Worm (Caenorhabditis elegans) whole organism, L1 larva: Measurements from ENCODE around the gene T02H6.3.

Experiments
- C04F5.9 ChIP-seq: sonication (generic microtip); optimal IDR thresholded peaks from 2 replicates; lab custom pipeline; 2016; ENCODE audit warnings: missing genetic modification characterization, missing compliant biosample characterization
- C16A3.4 ChIP-seq: fragments of 150-350 bp; optimal IDR thresholded peaks from 2 replicates; lab custom pipeline; 2014; ENCODE audit warnings: missing biosample characterization, missing genetic modification characterization
- ama-1 ChIP-seq: fragments of 150-350 bp; optimal IDR thresholded peaks from 2 replicates; lab custom pipeline; 2014
- blmp-1 ChIP-seq: fragments of 150-350 bp; optimal IDR thresholded peaks from 2 replicates; lab custom pipeline; 2014; ENCODE audit warnings: missing biosample characterization, missing genetic modification characterization
- ceh-8 ChIP-seq: fragments of 200-800 bp; sonication (Bioruptor generic); optimal IDR thresholded peaks from 2 replicates; lab custom pipeline; 2018; ENCODE audit warnings: mild to moderate bottlenecking, missing genetic modification characterization, moderate library complexity, missing compliant biosample characterization
- ceh-90 ChIP-seq: sonication (generic microtip); optimal IDR thresholded peaks from 2 replicates; lab custom pipeline; 2016; ENCODE audit warnings: missing genetic modification characterization, missing compliant biosample characterization
- dpl-1 ChIP-seq, 3 experiments: fragments of 150-350 bp in 2 of 3; sonication (generic microtip) in 1 of 3; optimal IDR thresholded peaks; 2 replicates each; lab custom pipeline; 2014 to 2017; ENCODE audit warnings: missing biosample characterization in 3 of 3, missing genetic modification characterization in 3 of 3, missing genetic modification reagents in 3 of 3
- dsc-1 ChIP-seq: sonication (generic microtip); optimal IDR thresholded peaks from 2 replicates; lab custom pipeline; 2016; ENCODE audit warnings: mild to moderate bottlenecking, missing genetic modification characterization, missing compliant biosample characterization
- efl-1 ChIP-seq, 4 experiments: fragments of 150-350 bp; optimal IDR thresholded peaks in 3 of 4; peaks in 1 of 4; 1 replicate in 1 of 4; 2 replicates in 3 of 4; lab custom pipeline; 2014; ENCODE audit warnings: missing biosample characterization in 2 of 4, missing genetic modification characterization in 2 of 4, missing genetic modification reagents in 2 of 4
- elt-2 ChIP-seq: sonication (generic microtip); optimal IDR thresholded peaks from 2 replicates; lab custom pipeline; 2016; ENCODE audit warnings: missing genetic modification characterization, mild to moderate bottlenecking, inconsistent platforms, missing compliant biosample characterization, missing genetic modification reagents
- fkh-10 ChIP-seq: sonication (generic microtip); optimal IDR thresholded peaks from 2 replicates; lab custom pipeline; 2017; ENCODE audit warnings: missing biosample characterization, missing genetic modification reagents, missing genetic modification characterization
- fkh-4 ChIP-seq: sonication (generic microtip); optimal IDR thresholded peaks from 2 replicates; lab custom pipeline; 2016; ENCODE audit warnings: missing compliant biosample characterization, missing genetic modification characterization, borderline replicate concordance
- grh-1 ChIP-seq: fragments of 200-800 bp; sonication (Bioruptor generic); IDR thresholded peaks from 2 replicates; pipeline ENCODE4 v1.3.6; 2022; ENCODE audit warnings: missing genetic modification reagents, missing genetic modification characterization, missing compliant biosample characterization
- hpl-2 ChIP-seq: fragments of 150-350 bp; optimal IDR thresholded peaks from 2 replicates; lab custom pipeline; 2014; ENCODE audit warnings: missing biosample characterization, missing genetic modification reagents, missing genetic modification characterization
- irx-1 ChIP-seq: sonication (generic microtip); optimal IDR thresholded peaks from 2 replicates; lab custom pipeline; 2016; ENCODE audit warnings: missing genetic modification characterization, missing compliant biosample characterization
- lin-13 ChIP-seq: fragments of 150-350 bp; optimal IDR thresholded peaks from 2 replicates; lab custom pipeline; 2014; ENCODE audit warnings: missing biosample characterization, missing genetic modification reagents, missing genetic modification characterization
- lin-14 ChIP-seq: fragments of 200-800 bp; sonication (Bioruptor generic); optimal IDR thresholded peaks from 2 replicates; lab custom pipeline; 2018; ENCODE audit warnings: mild to moderate bottlenecking, missing genetic modification characterization, moderate library complexity, missing compliant biosample characterization
- lin-15B ChIP-seq: fragments of 150-350 bp; sonication (generic microtip); optimal IDR thresholded peaks from 3 replicates; lab custom pipeline; 2014; ENCODE audit warnings: missing biosample characterization, missing genetic modification characterization
- lin-35 ChIP-seq, 2 experiments: fragments of 150-350 bp; optimal IDR thresholded peaks; 2 replicates each; lab custom pipeline; 2014; ENCODE audit warnings: missing biosample characterization in 2 of 2, missing genetic modification characterization in 2 of 2, missing genetic modification reagents in 2 of 2
- lsy-2 ChIP-seq, 2 experiments: fragments of 150-350 bp; optimal IDR thresholded peaks; 2 replicates each; lab custom pipeline; 2014; ENCODE audit warnings: missing biosample characterization in 2 of 2, missing genetic modification characterization in 2 of 2
- mab-9 ChIP-seq: fragments of 200-800 bp; sonication (Bioruptor generic); IDR thresholded peaks from 2 replicates; pipeline ENCODE4 v1.3.6; 2022; ENCODE audit warnings: missing genetic modification reagents, missing genetic modification characterization, missing compliant biosample characterization
- nhr-11 ChIP-seq: fragments of 150-350 bp; optimal IDR thresholded peaks from 2 replicates; lab custom pipeline; 2014; ENCODE audit warnings: missing biosample characterization, missing genetic modification characterization
- nhr-19 ChIP-seq: fragments of 200-800 bp; sonication (Bioruptor generic); conservative IDR thresholded peaks from 2 replicates; pipeline ENCODE4 v1.3.6; 2022; ENCODE audit warnings: missing genetic modification characterization, missing compliant biosample characterization
- nhr-20 ChIP-seq: sonication (generic microtip); optimal IDR thresholded peaks from 2 replicates; lab custom pipeline; 2016; ENCODE audit warnings: mild to moderate bottlenecking, missing genetic modification characterization, missing compliant biosample characterization
- nhr-47 ChIP-seq: sonication (generic microtip); optimal IDR thresholded peaks from 2 replicates; lab custom pipeline; 2016; ENCODE audit warnings: mild to moderate bottlenecking, missing genetic modification characterization, moderate library complexity, missing compliant biosample characterization
- nhr-71 ChIP-seq: sonication (generic microtip); optimal IDR thresholded peaks from 2 replicates; lab custom pipeline; 2016; ENCODE audit warnings: mild to moderate bottlenecking, missing genetic modification characterization, moderate library complexity, missing compliant biosample characterization
- nhr-77 ChIP-seq: fragments of 150-350 bp; optimal IDR thresholded peaks from 2 replicates; lab custom pipeline; 2014; ENCODE audit warnings: missing biosample characterization, missing genetic modification characterization
- nhr-85 ChIP-seq: sonication (generic microtip); peaks from one replicate; lab custom pipeline; 2016; ENCODE audit warnings: missing genetic modification characterization, inconsistent platforms, missing compliant biosample characterization
- skn-1 ChIP-seq: fragments of 150-350 bp; optimal IDR thresholded peaks from 2 replicates; lab custom pipeline; 2014; ENCODE audit warnings: missing biosample characterization, missing genetic modification characterization
- sptf-1 ChIP-seq: fragments of 150-350 bp; optimal IDR thresholded peaks from 2 replicates; lab custom pipeline; 2014; ENCODE audit warnings: missing biosample characterization, missing genetic modification characterization
- swsn-7 ChIP-seq: sonication (generic microtip); optimal IDR thresholded peaks from 2 replicates; lab custom pipeline; 2016; ENCODE audit warnings: missing genetic modification characterization, missing compliant biosample characterization
- tbx-2 ChIP-seq: sonication (generic microtip); optimal IDR thresholded peaks from 2 replicates; lab custom pipeline; 2016; ENCODE audit warnings: missing genetic modification characterization, missing compliant biosample characterization
- unc-30 ChIP-seq: sonication (generic microtip); optimal IDR thresholded peaks from 2 replicates; lab custom pipeline; 2017; ENCODE audit warnings: missing biosample characterization, missing genetic modification characterization
- unc-62 ChIP-seq: fragments of 150-350 bp; optimal IDR thresholded peaks from 2 replicates; lab custom pipeline; 2014; ENCODE audit warnings: missing biosample characterization, missing genetic modification reagents, missing genetic modification characterization
- unc-98 ChIP-seq: fragments of 200-800 bp; sonication (Bioruptor generic); IDR thresholded peaks from 2 replicates; pipeline ENCODE4 v1.3.6; 2022; ENCODE audit warnings: missing genetic modification characterization, missing compliant biosample characterization

The T02H6.3 gene

DNA sequence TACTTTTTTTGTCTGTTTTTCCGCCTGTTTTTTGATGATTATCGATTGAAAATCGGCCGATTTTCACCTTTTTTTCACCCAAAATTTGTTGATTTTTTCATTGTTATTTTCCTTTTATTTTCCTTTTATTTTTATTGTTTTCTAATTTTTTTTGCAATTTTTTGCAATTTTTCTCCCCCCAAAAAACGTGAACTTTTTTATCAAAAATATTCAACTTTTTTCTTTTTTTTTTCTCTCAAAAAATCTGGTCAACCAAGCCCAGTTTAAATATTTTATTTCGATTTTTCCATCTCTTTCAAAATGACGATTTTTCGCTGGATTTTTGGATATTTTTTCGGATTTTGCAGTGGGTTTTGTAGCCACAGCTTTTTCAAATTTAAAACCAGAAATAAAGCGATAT is 31.8 kb downstream of the T02H6.3 start, which contains the start of gene rfip-2:
Gene rfip-2, plus strand, starts transcription at position 301 of the 400 bp plus-strand sequence.
- TF ChIP-seq skn-1: no peak
- TF ChIP-seq swsn-7: no peak
- no peak for TF ChIP-seq fkh-10 (GFP tag; lab: Kevin White, UChicago)
- no peak for TF ChIP-seq nhr-19
- no peak for TF ChIP-seq elt-2 (tag; lab: Kevin White, UChicago)
- TF ChIP-seq tbx-2 (tag; lab: Kevin White, UChicago): no peak
- TF ChIP-seq blmp-1 (tag; lab: Kevin White, UChicago): no peak
- TF ChIP-seq, all 84 proteins: peak for 0

DNA sequence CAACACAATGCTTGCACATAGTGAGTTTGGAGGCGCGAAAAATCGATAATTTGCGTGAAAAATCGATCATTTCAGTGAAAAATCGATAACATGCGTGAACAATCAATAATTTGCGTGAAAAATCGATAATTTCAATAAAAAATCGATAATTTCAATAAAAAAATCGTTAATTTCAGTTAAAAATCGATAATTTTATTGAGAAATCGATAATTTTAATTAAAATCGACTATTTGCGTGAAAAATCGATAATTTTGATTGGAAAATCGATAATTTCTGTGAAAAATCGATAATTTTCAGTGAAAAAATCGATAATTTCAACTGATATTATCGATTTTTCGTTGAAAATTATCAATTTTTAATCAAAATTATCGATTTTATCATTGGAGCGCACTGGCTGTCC is 32.4 kb downstream of the T02H6.3 start:
- TF ChIP-seq nhr-11 (tag; lab: Kevin White, UChicago) (no peak), efl-1 (optimal IDR thresholded peaks at IDR 0.05; lab: Kevin White, UChicago) (no peak), efl-1 (GFP tag; optimal IDR thresholded peaks at IDR 0.05 in 1 of 2; lab: Kevin White, UChicago) (peak in 1 of 2 experiments; percentile 69), nhr-20 (tag; lab: Kevin White, UChicago) (no peak)
- TF ChIP-seq, all 84 proteins: peak for 1

DNA sequence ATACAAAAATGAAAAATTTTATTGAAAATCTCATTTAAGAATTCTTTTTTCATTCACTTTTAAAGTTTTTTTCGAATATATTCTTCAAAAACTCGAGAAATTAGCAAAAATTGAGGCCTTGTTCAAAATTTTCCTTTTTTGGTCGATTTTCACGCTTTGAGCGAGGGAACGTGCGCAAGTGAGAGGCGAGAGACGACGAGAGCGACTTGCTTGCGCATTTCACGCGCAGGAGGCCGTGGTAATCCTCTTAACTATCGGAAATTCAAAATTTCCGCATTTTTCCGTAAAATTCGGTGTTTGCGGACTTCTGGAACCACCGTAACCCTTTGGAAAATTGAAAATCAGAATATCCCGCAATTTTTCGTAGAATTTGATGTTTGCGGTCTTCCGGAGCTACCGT is 38.3 kb downstream of the T02H6.3 start:
- TF ChIP-seq nhr-47 (tag; lab: Kevin White, UChicago): peak; percentile 39
- TF ChIP-seq ceh-90 (tag; lab: Kevin White, UChicago): no peak
- TF ChIP-seq lin-13 (GFP tag; lab: Kevin White, UChicago): no peak
- peak; percentile 11 for TF ChIP-seq nhr-71 (tag; lab: Kevin White, UChicago)
- peak in 1 of 2 experiments; percentile 43 for TF ChIP-seq efl-1 (optimal IDR thresholded peaks at IDR 0.05; lab: Kevin White, UChicago)
- peak; percentile 29 to 94 for TF ChIP-seq efl-1 (GFP tag; optimal IDR thresholded peaks at IDR 0.05 in 1 of 2; lab: Kevin White, UChicago)
- peak in 2 of 3 experiments; percentile 12 to 16 for TF ChIP-seq dpl-1 (GFP tag; optimal IDR thresholded peaks at IDR 0.05; lab: Kevin White, UChicago)
- TF ChIP-seq unc-62 (GFP tag; lab: Kevin White, UChicago): no peak
- TF ChIP-seq lsy-2 (tag; optimal IDR thresholded peaks at IDR 0.05; lab: Kevin White, UChicago): peak in 1 of 2 experiments; percentile 13
- TF ChIP-seq, all 84 proteins: peak for 5

DNA sequence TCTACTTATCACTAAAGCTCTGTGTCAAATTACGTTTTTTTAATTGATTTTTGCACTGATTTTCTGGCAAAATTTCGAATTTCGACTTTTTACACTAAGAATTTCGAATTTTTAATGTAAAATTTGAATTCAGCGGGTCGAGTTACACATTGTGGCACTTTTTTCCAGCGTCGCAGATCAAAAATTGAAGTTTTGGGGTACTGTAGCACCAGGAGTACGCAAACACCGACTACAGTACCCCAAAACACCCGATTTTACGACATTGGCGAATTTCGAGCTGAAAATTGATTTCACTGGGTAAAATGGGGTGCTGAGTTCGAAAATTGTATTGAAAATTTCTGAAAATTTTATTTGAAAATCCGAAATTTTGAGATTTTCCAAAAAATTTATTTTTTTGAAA is 40.7 kb downstream of the T02H6.3 start:
- TF ChIP-seq lin-13 (GFP tag; lab: Kevin White, UChicago) (peak; percentile 8), nhr-85 (tag; lab: Kevin White, UChicago) (peak; percentile 33), efl-1 (optimal IDR thresholded peaks at IDR 0.05; lab: Kevin White, UChicago) (no peak), efl-1 (GFP tag; optimal IDR thresholded peaks at IDR 0.05 in 1 of 2; lab: Kevin White, UChicago) (peak in 1 of 2 experiments; percentile 54), mab-9 (GFP tag; lab: Robert Waterston, UW) (no peak), lsy-2 (tag; optimal IDR thresholded peaks at IDR 0.05; lab: Kevin White, UChicago) (peak; percentile 56 to 66)

DNA sequence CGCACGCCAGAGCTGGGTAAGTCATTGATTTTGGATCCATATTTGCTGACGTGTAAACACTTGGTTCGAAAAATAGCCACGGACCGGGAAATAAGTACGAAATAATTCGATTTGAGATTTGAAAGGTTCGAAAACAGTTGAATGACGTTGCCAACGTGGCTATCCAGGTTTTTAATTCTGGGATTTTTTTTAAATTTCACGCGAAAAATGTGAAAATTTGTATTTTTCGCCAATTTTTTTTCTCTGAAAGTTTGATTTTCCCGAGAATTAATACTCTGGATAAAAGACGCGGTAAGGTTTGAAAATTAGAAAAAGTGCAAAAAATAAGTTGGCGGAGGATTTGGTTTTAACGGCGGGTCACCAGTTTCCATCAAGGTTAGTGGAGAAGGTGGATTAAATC is 49.2 kb downstream of the T02H6.3 start, which contains the start of gene fbxc-48:
Gene fbxc-48, minus strand, starts transcription at position 101 of the 400 bp plus-strand sequence.
- no peak for TF ChIP-seq C04F5.9 (tag; lab: Kevin White, UChicago)
- no peak for TF ChIP-seq sptf-1
- TF ChIP-seq elt-2 (tag; lab: Kevin White, UChicago): no peak
- TF ChIP-seq C16A3.4 (tag; lab: Kevin White, UChicago): no peak
- TF ChIP-seq lin-35 (GFP tag; optimal IDR thresholded peaks at IDR 0.05; lab: Kevin White, UChicago): no peak
- TF ChIP-seq unc-30: no peak
- TF ChIP-seq nhr-77 (tag; lab: Kevin White, UChicago): no peak
- TF ChIP-seq ceh-8: no peak
- TF ChIP-seq ama-1 (lab: Kevin White, UChicago): no peak
- no peak for TF ChIP-seq unc-98
- no peak for TF ChIP-seq lin-14 (GFP tag; lab: Kevin White, UChicago)
- no peak for TF ChIP-seq hpl-2 (GFP tag; lab: Kevin White, UChicago)
- TF ChIP-seq lin-15B: no peak
- no peak for TF ChIP-seq grh-1 (GFP tag; lab: Robert Waterston, UW)
- no peak for TF ChIP-seq fkh-4 (tag; lab: Kevin White, UChicago)
- TF ChIP-seq dsc-1: no peak
- TF ChIP-seq unc-62 (GFP tag; lab: Kevin White, UChicago): no peak
- TF ChIP-seq irx-1 (tag; lab: Kevin White, UChicago): no peak
- TF ChIP-seq nhr-71 (tag; lab: Kevin White, UChicago): no peak
